Worm (Caenorhabditis elegans): ENCODE measurements around the gene F59B1.10.

F59B1.10 gene

ce11 chrV:3647862-3648261 lies at the start of gene F59B1.10:
TSS of gene F59B1.10 (minus strand) at chrV:3647962.
- TF ChIP-seq spr-3 (GFP tag; optimal IDR thresholded peaks at IDR 0.05) (no peak), aly-2 (tag; optimal IDR thresholded peaks at IDR 0.05) (no peak), T26A8.4 (GFP tag; IDR thresholded peaks at IDR 0.05) (no peak), set-16 (GFP tag; IDR thresholded peaks at IDR 0.05) (no peak)

- no peak for TF ChIP-seq ceh-20 (GFP tag; IDR thresholded peaks at IDR 0.05)
- TF ChIP-seq rbr-2 (tag; optimal IDR thresholded peaks at IDR 0.05), result no peak
- TF ChIP-seq madf-5 (GFP tag; IDR thresholded peaks at IDR 0.05), result no peak
- TF ChIP-seq sdz-12 (GFP tag; optimal IDR thresholded peaks at IDR 0.05), result no peak
- no peak for TF ChIP-seq lim-7 (GFP tag; IDR thresholded peaks at IDR 0.05)
- TF ChIP-seq duxl-1 (tag; optimal IDR thresholded peaks at IDR 0.05; ENCODE audit: poor library complexity), result no peak
- peak; percentile 49 for TF ChIP-seq mep-1 (tag; optimal IDR thresholded peaks at IDR 0.05)
- TF ChIP-seq nhr-28 (tag; optimal IDR thresholded peaks at IDR 0.05), result peak; percentile 93
- TF ChIP-seq ZK546.5 (tag; optimal IDR thresholded peaks at IDR 0.05), result no peak
- no peak for TF ChIP-seq ceh-44 (GFP tag; IDR thresholded peaks at IDR 0.05)
- TF ChIP-seq daf-8 (GFP tag; IDR thresholded peaks at IDR 0.05), result no peak
- TF ChIP-seq nhr-237 (tag; optimal IDR thresholded peaks at IDR 0.05), result no peak
- TF ChIP-seq unc-62 (GFP tag; optimal IDR thresholded peaks at IDR 0.05 in 1 of 2), result no peak
- TF ChIP-seq unc-62 (tag; optimal IDR thresholded peaks at IDR 0.05), result no peak
- peak in 1 of 2 experiments; percentile 61 for TF ChIP-seq lsy-2 (tag; optimal IDR thresholded peaks at IDR 0.05)
- TF ChIP-seq ceh-32 (tag; optimal IDR thresholded peaks at IDR 0.05; ENCODE audit: poor library complexity), result no peak
- TF ChIP-seq ama-1 (optimal IDR thresholded peaks at IDR 0.05), result no peak
- TF ChIP-seq mxl-3 (GFP tag; optimal IDR thresholded peaks at IDR 0.05), result peak; percentile 46
- peak; percentile 85 for TF ChIP-seq dmd-6 (GFP tag; IDR thresholded peaks at IDR 0.05)
- peak; percentile 70; the same call in 1 of the 2 replicates for TF ChIP-seq tra-1 (GFP tag; IDR thresholded peaks at IDR 0.05)
- no peak for TF ChIP-seq skn-1 (tag; optimal IDR thresholded peaks at IDR 0.05)
- no peak for TF ChIP-seq T20F7.1 (GFP tag; optimal IDR thresholded peaks at IDR 0.05)
- no peak for TF ChIP-seq Y48G9A.11 (GFP tag; IDR thresholded peaks at IDR 0.05)
- no peak for TF ChIP-seq saeg-2 (GFP tag; IDR thresholded peaks at IDR 0.05)
- peak; percentile 86 for TF ChIP-seq hlh-11 (tag; optimal IDR thresholded peaks at IDR 0.05)
- TF ChIP-seq pqm-1 (tag; optimal IDR thresholded peaks at IDR 0.05), result peak; percentile 55
- no peak for TF ChIP-seq fkh-10 (GFP tag; optimal IDR thresholded peaks at IDR 0.05)
- peak; percentile 52 for TF ChIP-seq hlh-30 (tag; optimal IDR thresholded peaks at IDR 0.05; ENCODE audit: insufficient read depth)
- TF ChIP-seq php-3 (GFP tag; IDR thresholded peaks at IDR 0.05), result peak; percentile 76
- peak in 1 of 2 experiments; percentile 36 for TF ChIP-seq hif-1 (tag; optimal IDR thresholded peaks at IDR 0.05)
- TF ChIP-seq daf-16 (GFP tag; optimal IDR thresholded peaks at IDR 0.05), result peak in 1 of 2 experiments; percentile 87
- peak; percentile 95 for TF ChIP-seq daf-16 (tag; optimal IDR thresholded peaks at IDR 0.05)
- TF ChIP-seq nhr-48 (tag; optimal IDR thresholded peaks at IDR 0.05), result peak; percentile 69
- no peak for TF ChIP-seq pha-4 (GFP tag; IDR thresholded peaks at IDR 0.05)
- TF ChIP-seq pha-4 (tag; optimal IDR thresholded peaks at IDR 0.05), result no peak
- TF ChIP-seq mxl-2 (GFP tag; conservative IDR thresholded peaks at IDR 0.05), result no peak
- no peak for TF ChIP-seq cey-2 (tag; optimal IDR thresholded peaks at IDR 0.05; ENCODE audit: borderline replicate concordance, insufficient read depth)
- TF ChIP-seq ceh-62 (tag; optimal IDR thresholded peaks at IDR 0.05), result no peak
- peak in 1 of 2 experiments; percentile 61 for TF ChIP-seq mdl-1 (tag; optimal IDR thresholded peaks at IDR 0.05)
- no peak for TF ChIP-seq lir-3 (tag; optimal IDR thresholded peaks at IDR 0.05)
- TF ChIP-seq nhr-77 (tag; optimal IDR thresholded peaks at IDR 0.05), result peak; percentile 73
- no peak for TF ChIP-seq tag-97 (GFP tag; IDR thresholded peaks at IDR 0.05)
- peak; percentile 69 for TF ChIP-seq nhr-102 (tag; optimal IDR thresholded peaks at IDR 0.05)
- TF ChIP-seq dve-1 (tag; optimal IDR thresholded peaks at IDR 0.05; ENCODE audit: insufficient read depth), result peak; percentile 86
- TF ChIP-seq unc-130 (GFP tag; optimal IDR thresholded peaks at IDR 0.05), result no peak
- no peak for TF ChIP-seq mdt-29 (GFP tag; IDR thresholded peaks at IDR 0.05)
Measured at ce11 chrV:3697071-3697470, 49.3 kb upstream of the F59B1.10 start.

All from whole organism, L4 larva.